Worm (Caenorhabditis elegans): Measurements from ENCODE around the gene Y54F10BM.13.

Y54F10BM.13 gene

DNA sequence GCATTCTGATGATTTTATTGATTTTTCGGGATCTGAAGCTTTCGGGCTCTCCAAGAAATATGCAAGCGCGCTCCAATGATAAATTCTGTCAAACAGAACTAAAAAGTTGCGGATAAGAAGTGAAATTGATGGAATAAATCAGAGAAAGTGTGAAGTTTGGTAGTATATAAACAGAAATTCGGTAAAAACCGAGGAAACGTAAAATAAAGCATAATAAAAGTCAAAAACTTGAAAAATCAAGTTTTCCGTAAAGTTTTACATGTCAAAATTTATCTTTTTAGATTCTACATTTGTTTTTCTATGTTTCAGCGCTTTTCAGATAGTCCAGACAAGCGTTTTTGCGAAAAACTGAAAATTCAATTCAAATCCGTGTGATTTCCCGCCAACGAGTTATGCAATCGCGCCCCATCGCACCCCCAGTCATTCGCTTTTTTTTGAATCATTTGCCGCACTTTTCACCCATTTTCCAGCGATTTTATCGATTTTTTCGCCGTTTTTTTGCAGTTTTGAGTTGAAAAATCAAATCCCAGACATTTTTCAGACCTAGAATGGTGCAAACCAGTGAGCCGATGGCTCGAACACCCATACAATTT lies at the start of gene Y54F10BM.13, which contains the start of gene ppm-1.D:
Gene Y54F10BM.13, minus strand, starts transcription at position 51 of the 593 bp plus-strand sequence.
Gene ppm-1.D, plus strand, starts transcription at position 540 of the 593 bp plus-strand sequence.
- TF ChIP-seq T22C8.4 (GFP tag; IDR thresholded peaks at IDR 0.05) (no peak), ztf-23 (GFP tag; IDR thresholded peaks at IDR 0.05) (no peak), tab-1 (GFP tag; IDR thresholded peaks at IDR 0.05) (no peak), cog-1 (tag; optimal IDR thresholded peaks at IDR 0.05) (no peak), ref-1 (GFP tag; conservative IDR thresholded peaks at IDR 0.05) (no peak), ztf-29 (GFP tag; IDR thresholded peaks at IDR 0.05) (no peak), klf-2 (GFP tag; conservative IDR thresholded peaks at IDR 0.05) (no peak), flt-1 (GFP tag; IDR thresholded peaks at IDR 0.05) (no peak), med-1 (GFP tag; optimal IDR thresholded peaks at IDR 0.05; ENCODE audit: insufficient read depth) (no peak)

- no peak for TF ChIP-seq klf-2 (GFP tag; conservative IDR thresholded peaks at IDR 0.05)
- TF ChIP-seq T22C8.4 (GFP tag; IDR thresholded peaks at IDR 0.05) = peak; percentile 59; the same call in 1 of the 2 replicates
Observed at ce11 chrIII:2375918-2376317, 45.0 kb upstream of the Y54F10BM.13 start, which contains the start of gene H14E04.2. Gene H14E04.2, plus strand, starts transcription at chrIII:2376193.

ce11 chrIII:2371864-2372263 lies 41.0 kb upstream of the Y54F10BM.13 start, which contains the start of gene H04J21.1:
Gene H04J21.1, minus strand, starts transcription at chrIII:2371964.
- TF ChIP-seq cog-1 (tag; optimal IDR thresholded peaks at IDR 0.05) (no peak), flt-1 (GFP tag; IDR thresholded peaks at IDR 0.05) (no peak), tab-1 (GFP tag; IDR thresholded peaks at IDR 0.05) (no peak), T22C8.4 (GFP tag; IDR thresholded peaks at IDR 0.05) (no peak), ztf-29 (GFP tag; IDR thresholded peaks at IDR 0.05) (no peak), klf-2 (GFP tag; conservative IDR thresholded peaks at IDR 0.05) (no peak), ref-1 (GFP tag; conservative IDR thresholded peaks at IDR 0.05) (no peak), ztf-23 (GFP tag; IDR thresholded peaks at IDR 0.05) (no peak), med-1 (GFP tag; optimal IDR thresholded peaks at IDR 0.05; ENCODE audit: insufficient read depth) (no peak)

- no peak for TF ChIP-seq flt-1 (GFP tag; IDR thresholded peaks at IDR 0.05)
Observed at ce11 chrIII:2368424-2368823, 37.5 kb upstream of the Y54F10BM.13 start, which contains the start of gene H04J21.4. Gene H04J21.4, minus strand, starts transcription at chrIII:2368524.

ce11 chrIII:2362648-2363047 lies 31.8 kb upstream of the Y54F10BM.13 start, which contains the start of gene srd-69:
Gene srd-69, plus strand, starts transcription at chrIII:2362948.
- TF ChIP-seq tab-1 (GFP tag; IDR thresholded peaks at IDR 0.05) (no peak), ztf-23 (GFP tag; IDR thresholded peaks at IDR 0.05) (no peak), flt-1 (GFP tag; IDR thresholded peaks at IDR 0.05) (no peak), ref-1 (GFP tag; conservative IDR thresholded peaks at IDR 0.05) (no peak), med-1 (GFP tag; optimal IDR thresholded peaks at IDR 0.05; ENCODE audit: insufficient read depth) (no peak), ztf-29 (GFP tag; IDR thresholded peaks at IDR 0.05) (no peak), cog-1 (tag; optimal IDR thresholded peaks at IDR 0.05) (no peak), klf-2 (GFP tag; conservative IDR thresholded peaks at IDR 0.05) (no peak), T22C8.4 (GFP tag; IDR thresholded peaks at IDR 0.05) (no peak)

ce11 chrIII:2349956-2350355 lies 19.1 kb upstream of the Y54F10BM.13 start:
- TF ChIP-seq klf-2 (GFP tag; conservative IDR thresholded peaks at IDR 0.05) (no peak), tab-1 (GFP tag; IDR thresholded peaks at IDR 0.05) (no peak), med-1 (GFP tag; optimal IDR thresholded peaks at IDR 0.05; ENCODE audit: insufficient read depth) (no peak), ref-1 (GFP tag; conservative IDR thresholded peaks at IDR 0.05) (no peak), ztf-29 (GFP tag; IDR thresholded peaks at IDR 0.05) (no peak), T22C8.4 (GFP tag; IDR thresholded peaks at IDR 0.05) (no peak), flt-1 (GFP tag; IDR thresholded peaks at IDR 0.05) (no peak), cog-1 (tag; optimal IDR thresholded peaks at IDR 0.05) (no peak)

DNA sequence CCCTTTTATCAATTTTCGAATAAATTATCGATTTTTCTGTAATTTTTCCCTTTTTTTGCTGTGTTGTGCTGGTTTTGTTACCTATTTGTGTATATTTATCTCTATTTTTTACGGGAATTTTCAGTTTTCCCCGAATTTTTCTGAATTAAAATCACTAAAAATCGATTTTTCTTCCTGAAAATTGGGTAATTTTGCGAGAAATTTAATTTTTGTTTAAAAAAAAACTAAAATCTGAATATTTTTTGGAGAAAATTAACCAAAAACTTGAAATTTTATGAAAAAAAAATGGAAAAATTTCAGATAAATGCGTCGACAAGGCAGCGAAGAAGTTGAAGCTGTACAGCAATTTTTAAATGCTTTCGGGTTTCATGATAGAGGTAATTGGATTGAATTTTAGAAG lies 16.4 kb upstream of the Y54F10BM.13 start, which contains the start of gene gip-1:
Gene gip-1, plus strand, starts transcription at position 301 of the 400 bp plus-strand sequence.
- TF ChIP-seq ztf-23 (GFP tag; IDR thresholded peaks at IDR 0.05) (no peak), tab-1 (GFP tag; IDR thresholded peaks at IDR 0.05) (no peak), ztf-29 (GFP tag; IDR thresholded peaks at IDR 0.05) (no peak)

- no peak for TF ChIP-seq T22C8.4 (GFP tag; IDR thresholded peaks at IDR 0.05)
- no peak for TF ChIP-seq klf-2 (GFP tag; conservative IDR thresholded peaks at IDR 0.05)
- TF ChIP-seq tab-1 (GFP tag; IDR thresholded peaks at IDR 0.05) = no peak
- no peak for TF ChIP-seq ztf-23 (GFP tag; IDR thresholded peaks at IDR 0.05)
- TF ChIP-seq cog-1 (tag; optimal IDR thresholded peaks at IDR 0.05) = no peak
- TF ChIP-seq ref-1 (GFP tag; conservative IDR thresholded peaks at IDR 0.05) = no peak
- no peak for TF ChIP-seq med-1 (GFP tag; optimal IDR thresholded peaks at IDR 0.05; ENCODE audit: insufficient read depth)
Observed at ce11 chrIII:2343273-2343672, 12.4 kb upstream of the Y54F10BM.13 start, which contains the start of gene phf-5. Gene phf-5, plus strand, starts transcription at chrIII:2343573.

ce11 chrIII:2330389-2330788 lies 494 bp downstream of the Y54F10BM.13 start:
- TF ChIP-seq tab-1 (GFP tag; IDR thresholded peaks at IDR 0.05) = no peak
- no peak for TF ChIP-seq ref-1 (GFP tag; conservative IDR thresholded peaks at IDR 0.05)
- no peak for TF ChIP-seq med-1 (GFP tag; optimal IDR thresholded peaks at IDR 0.05; ENCODE audit: insufficient read depth)

- no peak for TF ChIP-seq tab-1 (GFP tag; IDR thresholded peaks at IDR 0.05)
- TF ChIP-seq klf-2 (GFP tag; conservative IDR thresholded peaks at IDR 0.05) = no peak
- TF ChIP-seq T22C8.4 (GFP tag; IDR thresholded peaks at IDR 0.05) = no peak
Observed at ce11 chrIII:2329336-2329735, 1.5 kb downstream of the Y54F10BM.13 start, which contains the start of gene Y54F10BM.12. Gene Y54F10BM.12, minus strand, starts transcription at chrIII:2329679.

DNA sequence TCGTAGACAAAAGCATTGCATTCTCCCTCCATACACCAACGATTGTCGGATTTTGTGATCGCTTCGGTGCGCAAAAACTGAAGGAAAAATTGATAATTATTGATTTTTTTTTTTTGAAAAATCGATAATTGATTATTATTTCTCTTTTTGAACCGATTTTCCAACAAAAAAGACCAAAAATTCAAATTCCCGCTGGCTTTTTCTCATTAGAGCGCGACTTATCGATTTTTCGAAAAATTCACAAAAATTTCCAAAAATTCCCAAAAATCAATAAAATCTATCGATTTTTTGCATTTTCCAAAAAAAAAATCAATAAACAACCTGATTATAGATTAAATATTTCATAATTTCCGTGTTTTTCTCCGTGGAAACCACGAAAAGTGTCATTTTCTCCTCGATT lies 2.3 kb downstream of the Y54F10BM.13 start:
- TF ChIP-seq ref-1 (GFP tag; conservative IDR thresholded peaks at IDR 0.05) (no peak), T22C8.4 (GFP tag; IDR thresholded peaks at IDR 0.05) (peak; percentile 78)
